Worm (Caenorhabditis elegans) whole organism, late embryonic: Measurements from ENCODE around the gene C34H4.1.

Experiments used
- ama-1 ChIP-seq: fragments of 150-350 bp; optimal IDR thresholded peaks from 2 replicates; lab custom pipeline; 2014
- hlh-15 ChIP-seq: sonication (generic microtip); optimal IDR thresholded peaks from 2 replicates; lab custom pipeline; 2016; ENCODE audit warnings: missing genetic modification characterization, missing compliant biosample characterization
- hlh-30 ChIP-seq: sonication (generic microtip); optimal IDR thresholded peaks from 2 replicates; lab custom pipeline; 2017; ENCODE audit warnings: antibody characterized with exemption, missing genetic modification characterization, missing compliant biosample characterization; ENCODE audit not compliant: insufficient read depth
- unc-42 ChIP-seq: sonication (generic microtip); optimal IDR thresholded peaks from 2 replicates; lab custom pipeline; 2016; ENCODE audit warnings: missing genotype, missing genetic modification characterization, missing compliant biosample characterization

DNA sequence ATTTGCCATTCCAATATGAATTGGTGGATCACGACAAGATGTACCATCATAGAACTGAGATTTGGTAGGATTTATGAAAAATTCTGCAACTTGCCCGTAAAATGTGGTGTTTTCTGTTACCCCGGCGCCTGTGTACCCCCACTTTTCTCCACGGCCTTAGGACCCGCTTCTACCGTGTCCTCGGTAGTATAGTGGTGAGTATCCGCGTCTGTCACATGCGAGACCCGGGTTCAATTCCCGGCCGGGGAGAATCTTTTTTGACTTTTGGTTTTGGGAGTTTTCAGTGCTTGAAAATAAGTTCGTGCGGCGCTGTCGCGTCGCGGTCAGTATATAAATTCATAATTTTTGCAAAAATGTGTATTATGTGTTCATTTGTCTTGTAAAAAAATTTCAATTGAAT, 41.0 kb upstream of the C34H4.1 start:
- no peak for TF ChIP-seq hlh-15 (tag; lab: Kevin White, UChicago)
- no peak for TF ChIP-seq ama-1
- TF ChIP-seq unc-42 (tag; lab: Kevin White, UChicago) = no peak
- TF ChIP-seq hlh-30 (tag; lab: Kevin White, UChicago) = peak; percentile 37
